Worm (Caenorhabditis elegans): ENCODE data around the gene ten-1.

Gene ten-1

DNA sequence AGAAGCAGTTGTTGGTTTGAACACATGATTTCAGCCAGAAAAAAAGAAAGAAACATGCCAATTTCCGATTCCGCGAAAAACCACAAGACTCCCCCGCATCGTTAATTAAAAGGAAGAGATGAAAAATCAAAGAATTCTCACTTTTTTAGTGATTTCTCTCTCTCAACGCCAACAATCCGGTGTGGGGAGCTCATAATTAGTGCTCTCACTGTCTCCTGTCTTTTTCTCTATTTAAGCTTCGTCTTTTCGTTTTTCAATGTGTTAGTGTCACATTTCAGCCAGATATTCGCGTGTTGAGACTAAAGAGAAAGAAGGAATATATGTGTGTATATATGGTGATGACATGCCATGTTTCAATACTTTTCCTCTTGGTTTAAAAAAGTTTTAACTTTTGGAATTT, 53.0 kb downstream of the ten-1 start (continued):
- TF ChIP-seq mab-9 (GFP tag; IDR thresholded peaks at IDR 0.05): no peak
- peak; percentile 50 for TF ChIP-seq nhr-11 (tag; optimal IDR thresholded peaks at IDR 0.05)
- TF ChIP-seq unc-30 (tag; optimal IDR thresholded peaks at IDR 0.05): no peak
- no peak for TF ChIP-seq lin-39 (tag; optimal IDR thresholded peaks at IDR 0.05)
- no peak for TF ChIP-seq fkh-10 (GFP tag; optimal IDR thresholded peaks at IDR 0.05)
- no peak for TF ChIP-seq nhr-12 (tag; optimal IDR thresholded peaks at IDR 0.05)
- no peak for TF ChIP-seq zip-4 (GFP tag; optimal IDR thresholded peaks at IDR 0.05)
- TF ChIP-seq hlh-4 (tag; optimal IDR thresholded peaks at IDR 0.05): no peak
- TF ChIP-seq nhr-90 (tag; optimal IDR thresholded peaks at IDR 0.05; ENCODE audit: poor library complexity): no peak
- TF ChIP-seq nhr-47 (tag; optimal IDR thresholded peaks at IDR 0.05): peak; percentile 50
- no peak for TF ChIP-seq unc-86 (tag; optimal IDR thresholded peaks at IDR 0.05)
- TF ChIP-seq unc-130 (tag; optimal IDR thresholded peaks at IDR 0.05): no peak
- TF ChIP-seq nhr-237 (tag; optimal IDR thresholded peaks at IDR 0.05): no peak
- TF ChIP-seq ces-1 (GFP tag; optimal IDR thresholded peaks at IDR 0.05): no peak
- no peak for TF ChIP-seq ceh-88 (GFP tag; IDR thresholded peaks at IDR 0.05)
- no peak for TF ChIP-seq ceh-63 (GFP tag; optimal IDR thresholded peaks at IDR 0.05)
- TF ChIP-seq fkh-4 (tag; optimal IDR thresholded peaks at IDR 0.05; ENCODE audit: borderline replicate concordance): no peak
- peak; percentile 34 to 59 for TF ChIP-seq lsy-2 (tag; optimal IDR thresholded peaks at IDR 0.05)
- TF ChIP-seq rnt-1 (tag; optimal IDR thresholded peaks at IDR 0.05): peak; percentile 75
- TF ChIP-seq nhr-85 (tag): no peak
- TF ChIP-seq blmp-1 (tag; optimal IDR thresholded peaks at IDR 0.05): no peak
- TF ChIP-seq ceh-90 (tag; optimal IDR thresholded peaks at IDR 0.05): no peak
- no peak for TF ChIP-seq nhr-84 (tag; optimal IDR thresholded peaks at IDR 0.05)
- no peak for TF ChIP-seq sup-37 (GFP tag; optimal IDR thresholded peaks at IDR 0.05)
- TF ChIP-seq dpl-1 (GFP tag; optimal IDR thresholded peaks at IDR 0.05): no peak
- peak; percentile 55 for TF ChIP-seq ama-1 (optimal IDR thresholded peaks at IDR 0.05)
- TF ChIP-seq C04F5.9 (tag; optimal IDR thresholded peaks at IDR 0.05): no peak
- TF ChIP-seq lin-15B (tag; optimal IDR thresholded peaks at IDR 0.05): no peak
- TF ChIP-seq sptf-1 (tag; optimal IDR thresholded peaks at IDR 0.05): no peak
- TF ChIP-seq snu-23 (GFP tag; optimal IDR thresholded peaks at IDR 0.05): peak; percentile 60
- no peak for TF ChIP-seq hpl-2 (GFP tag; optimal IDR thresholded peaks at IDR 0.05)

DNA sequence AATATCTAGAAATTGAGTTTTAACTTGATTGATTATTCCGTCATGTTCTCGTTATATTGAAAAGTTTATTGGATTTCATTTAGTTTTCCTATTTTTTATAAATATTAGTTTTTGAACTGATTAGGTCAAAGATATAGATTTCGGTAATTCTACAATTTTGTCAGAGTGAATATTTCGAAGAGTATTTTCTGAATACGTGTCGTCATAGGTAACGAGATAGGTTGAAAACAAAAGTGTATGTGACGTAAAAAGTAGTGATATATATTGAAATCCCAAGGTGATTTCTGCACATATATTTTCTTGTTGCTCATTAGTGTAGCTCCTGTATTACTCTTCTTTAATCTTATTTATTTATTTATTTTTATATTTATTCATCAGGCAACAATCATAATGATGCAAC, 60.1 kb downstream of the ten-1 start, which contains the start of gene K04C2.7:
TSS of gene K04C2.7 (plus strand) at position 301 of the 400 bp plus-strand sequence.
- TF ChIP-seq C34B4.2 (tag; optimal IDR thresholded peaks at IDR 0.05) (no peak), alr-1 (tag; optimal IDR thresholded peaks at IDR 0.05; ENCODE audit: borderline replicate concordance) (no peak), ceh-90 (tag; optimal IDR thresholded peaks at IDR 0.05) (no peak), nhr-76 (tag; optimal IDR thresholded peaks at IDR 0.05) (no peak), aha-1 (tag; optimal IDR thresholded peaks at IDR 0.05) (no peak), dpl-1 (GFP tag; optimal IDR thresholded peaks at IDR 0.05) (no peak), grh-1 (GFP tag; IDR thresholded peaks at IDR 0.05) (no peak), sox-4 (tag; optimal IDR thresholded peaks at IDR 0.05) (no peak), fkh-8 (tag; optimal IDR thresholded peaks at IDR 0.05) (peak; percentile 49), dsc-1 (tag; optimal IDR thresholded peaks at IDR 0.05) (peak; percentile 2), pag-3 (tag; optimal IDR thresholded peaks at IDR 0.05; ENCODE audit: borderline replicate concordance, insufficient read depth) (no peak), mep-1 (tag; optimal IDR thresholded peaks at IDR 0.05) (no peak), isw-1 (GFP tag; IDR thresholded peaks at IDR 0.05) (no peak), nhr-71 (tag; optimal IDR thresholded peaks at IDR 0.05) (peak; percentile 9), snu-23 (GFP tag; optimal IDR thresholded peaks at IDR 0.05) (no peak), mdl-1 (tag; optimal IDR thresholded peaks at IDR 0.05) (no peak), ceh-82 (tag; optimal IDR thresholded peaks at IDR 0.05) (no peak), ceh-8 (GFP tag; optimal IDR thresholded peaks at IDR 0.05) (peak; percentile 3), nhr-47 (tag; optimal IDR thresholded peaks at IDR 0.05) (peak; percentile 4), ceh-63 (GFP tag; optimal IDR thresholded peaks at IDR 0.05) (no peak)

Data from whole organism, L1 larva.